Worm (Caenorhabditis elegans): ENCODE results near the gene cpt-6.

ce11 chrV:6515344-6515743, 21.6 kb upstream of the cpt-6 start:
- TF ChIP-seq lag-1 (GFP tag; IDR thresholded peaks at IDR 0.05), result no peak
- no peak for TF ChIP-seq aptf-3 (GFP tag; IDR thresholded peaks at IDR 0.05)
- TF ChIP-seq tlf-1 (GFP tag; optimal IDR thresholded peaks at IDR 0.05), result no peak
- no peak for TF ChIP-seq F49E8.2 (tag; optimal IDR thresholded peaks at IDR 0.05; ENCODE audit: insufficient read depth)
- no peak for TF ChIP-seq mel-28 (tag; optimal IDR thresholded peaks at IDR 0.05; ENCODE audit: borderline replicate concordance)
- TF ChIP-seq unc-62 (GFP tag; optimal IDR thresholded peaks at IDR 0.05), result no peak
- TF ChIP-seq ceh-100 (GFP tag; IDR thresholded peaks at IDR 0.05), result no peak
- no peak for TF ChIP-seq attf-6 (GFP tag; IDR thresholded peaks at IDR 0.05)
- no peak for TF ChIP-seq zim-3 (tag; optimal IDR thresholded peaks at IDR 0.05)
- no peak for TF ChIP-seq C06A6.2 (GFP tag; conservative IDR thresholded peaks at IDR 0.05)
- no peak for TF ChIP-seq dpl-1 (GFP tag; optimal IDR thresholded peaks at IDR 0.05)
- no peak for TF ChIP-seq snpc-1.3 (tag; optimal IDR thresholded peaks at IDR 0.05; ENCODE audit: insufficient read depth)
- no peak for TF ChIP-seq lin-54 (GFP tag; optimal IDR thresholded peaks at IDR 0.05)
- peak; percentile 55; the same call in 1 of the 2 replicates for TF ChIP-seq madf-3 (GFP tag; IDR thresholded peaks at IDR 0.05)
